Fruit fly (Drosophila melanogaster): ENCODE measurements around the gene tutl.

- TF ChIP-seq CG4496 (GFP tag; IDR thresholded peaks at IDR 0.05) (peak; percentile 32; the same call in 2 of the 3 replicates), EcR (GFP tag; optimal IDR thresholded peaks at IDR 0.05) (no peak), CG8159 (tag; optimal IDR thresholded peaks at IDR 0.05) (no peak), CG10348 (GFP tag; IDR thresholded peaks at IDR 0.05) (no peak), rn (GFP tag; IDR thresholded peaks at IDR 0.05) (no peak), Pif1A (GFP tag; optimal IDR thresholded peaks at IDR 0.05) (no peak), CG12605 (GFP tag; IDR thresholded peaks at IDR 0.05) (no peak), CG15710 (tag; optimal IDR thresholded peaks at IDR 0.05) (no peak), Snoo (tag; optimal IDR thresholded peaks at IDR 0.05) (no peak), CG13204 (GFP tag; optimal IDR thresholded peaks at IDR 0.05) (peak; percentile 79)
Measured at dm6 chr2L:4333758-4334114, 50.8 kb downstream of the tutl start, which contains the start of gene Atet.

Measured in whole organism, pupa.